Worm (Caenorhabditis elegans) whole organism, L3 larva: ENCODE measurements around the gene col-91.

Experiments used
- ZK546.5 ChIP-seq: sonication (generic microtip); optimal IDR thresholded peaks from 2 replicates; lab custom pipeline; 2017; ENCODE audit warnings: missing biosample characterization, missing genetic modification characterization
- aly-2 ChIP-seq: fragments of 150-350 bp; optimal IDR thresholded peaks from 2 replicates; lab custom pipeline; 2014; ENCODE audit warnings: missing biosample characterization, missing genetic modification characterization
- ceh-28 ChIP-seq: fragments of 150-350 bp; optimal IDR thresholded peaks from 2 replicates; lab custom pipeline; 2014; ENCODE audit warnings: missing biosample characterization, missing genetic modification reagents, missing genetic modification characterization
- egl-27 ChIP-seq: sonication (generic microtip); optimal IDR thresholded peaks from 4 replicates; lab custom pipeline; 2017; ENCODE audit warnings: missing biosample characterization, missing genetic modification reagents, missing genetic modification characterization
- egl-5 ChIP-seq: fragments of 150-350 bp; optimal IDR thresholded peaks from 2 replicates; lab custom pipeline; 2017; ENCODE audit warnings: missing biosample characterization, missing genetic modification reagents, missing genetic modification characterization, inconsistent platforms
- elt-2 ChIP-seq: sonication (generic microtip); optimal IDR thresholded peaks from 2 replicates; lab custom pipeline; 2016; ENCODE audit warnings: missing genetic modification reagents, mild to moderate bottlenecking, missing genetic modification characterization, missing compliant biosample characterization
- elt-3 ChIP-seq, 3 experiments: fragments of 150-350 bp in 1 of 3; sonication (generic microtip) in 2 of 3; optimal IDR thresholded peaks; 2 replicates in 2 of 3; 4 replicates in 1 of 3; lab custom pipeline; 2014 to 2017; ENCODE audit warnings: missing biosample characterization in 3 of 3, missing genetic modification characterization in 3 of 3
- fkh-10 ChIP-seq: sonication (generic microtip); optimal IDR thresholded peaks from 2 replicates; lab custom pipeline; 2017; ENCODE audit warnings: missing biosample characterization, missing genetic modification reagents, missing genetic modification characterization
- fkh-2 ChIP-seq: fragments of 150-350 bp; optimal IDR thresholded peaks from 2 replicates; lab custom pipeline; 2014; ENCODE audit warnings: missing biosample characterization, missing genetic modification reagents, missing genetic modification characterization
- fos-1 ChIP-seq: fragments of 150-350 bp; optimal IDR thresholded peaks from 2 replicates; lab custom pipeline; 2014; ENCODE audit warnings: missing biosample characterization, missing genetic modification characterization
- hmg-11 ChIP-seq: sonication (generic microtip); optimal IDR thresholded peaks from 2 replicates; lab custom pipeline; 2016; ENCODE audit warnings: missing genetic modification characterization, missing compliant biosample characterization
- jun-1 ChIP-seq: fragments of 150-350 bp; optimal IDR thresholded peaks from 2 replicates; lab custom pipeline; 2014; ENCODE audit warnings: missing biosample characterization, missing genetic modification reagents, missing genetic modification characterization
- lin-15B ChIP-seq: fragments of 150-350 bp; optimal IDR thresholded peaks from 2 replicates; lab custom pipeline; 2014; ENCODE audit warnings: missing biosample characterization, missing genetic modification characterization
- lin-39 ChIP-seq: fragments of 150-350 bp; optimal IDR thresholded peaks from 2 replicates; lab custom pipeline; 2018; ENCODE audit warnings: missing biosample characterization, missing genetic modification reagents, missing genetic modification characterization
- lsy-12 ChIP-seq: sonication (generic microtip); optimal IDR thresholded peaks from 2 replicates; lab custom pipeline; 2016; ENCODE audit warnings: mild to moderate bottlenecking, missing genetic modification characterization, missing compliant biosample characterization
- mdl-1 ChIP-seq: fragments of 150-350 bp; optimal IDR thresholded peaks from 2 replicates; lab custom pipeline; 2014; ENCODE audit warnings: missing biosample characterization, missing genetic modification characterization
- nfya-1 ChIP-seq: sonication (generic microtip); optimal IDR thresholded peaks from 2 replicates; lab custom pipeline; 2017; ENCODE audit warnings: missing genetic modification characterization, mild to moderate bottlenecking, missing compliant biosample characterization, antibody characterized with exemption, moderate library complexity; ENCODE audit not compliant: insufficient read depth
- nhr-11 ChIP-seq: fragments of 150-350 bp; optimal IDR thresholded peaks from 2 replicates; lab custom pipeline; 2014; ENCODE audit warnings: missing biosample characterization, missing genetic modification characterization
- nhr-25 ChIP-seq: sonication (generic microtip); optimal IDR thresholded peaks from 2 replicates; lab custom pipeline; 2017; ENCODE audit warnings: missing biosample characterization, missing genetic modification characterization
- nhr-43 ChIP-seq: sonication (generic microtip); optimal IDR thresholded peaks from 2 replicates; lab custom pipeline; 2016; ENCODE audit warnings: mild to moderate bottlenecking, missing genetic modification characterization, missing compliant biosample characterization; ENCODE audit not compliant: poor library complexity, severe bottlenecking
- nhr-76 ChIP-seq: fragments of 150-350 bp; sonication (generic microtip); optimal IDR thresholded peaks from 5 replicates; lab custom pipeline; 2014; ENCODE audit warnings: missing biosample characterization, missing genetic modification characterization
- nhr-77 ChIP-seq: fragments of 150-350 bp; optimal IDR thresholded peaks from 2 replicates; lab custom pipeline; 2014; ENCODE audit warnings: missing biosample characterization, missing genetic modification characterization
- pha-4 ChIP-seq: fragments of 150-350 bp; optimal IDR thresholded peaks from 2 replicates; lab custom pipeline; 2014; ENCODE audit warnings: missing biosample characterization, missing genetic modification reagents, missing genetic modification characterization
- pqm-1 ChIP-seq: fragments of 150-350 bp; optimal IDR thresholded peaks from 2 replicates; lab custom pipeline; 2017; ENCODE audit warnings: missing biosample characterization, missing genetic modification characterization, inconsistent platforms
- skn-1 ChIP-seq: fragments of 150-350 bp; optimal IDR thresholded peaks from 2 replicates; lab custom pipeline; 2014; ENCODE audit warnings: missing biosample characterization, missing genetic modification characterization
- snpc-4 ChIP-seq: fragments of 150-350 bp; optimal IDR thresholded peaks from 2 replicates; lab custom pipeline; 2014; ENCODE audit warnings: missing biosample characterization, missing genetic modification characterization
- tbx-2 ChIP-seq: sonication (generic microtip); optimal IDR thresholded peaks from 2 replicates; lab custom pipeline; 2016; ENCODE audit warnings: mild to moderate bottlenecking, missing genetic modification characterization, missing compliant biosample characterization
- ztf-11 ChIP-seq: fragments of 150-350 bp; optimal IDR thresholded peaks from 2 replicates; lab custom pipeline; 2014; ENCODE audit warnings: missing biosample characterization, missing genetic modification characterization
- ztf-4 ChIP-seq: fragments of 150-350 bp; optimal IDR thresholded peaks from 2 replicates; lab custom pipeline; 2014; ENCODE audit warnings: missing biosample characterization, missing genetic modification characterization

Gene col-91

ce11 chrIII:8291268-8292032 is 28.0 kb upstream of the col-91 start:
- TF ChIP-seq mdl-1 (tag; lab: Kevin White, UChicago) (no peak), nhr-11 (tag; lab: Kevin White, UChicago) (no peak), lin-15B (tag; lab: Kevin White, UChicago) (no peak), ceh-28 (tag; lab: Kevin White, UChicago) (peak; percentile 24), pqm-1 (peak; percentile 90), nhr-25 (tag; lab: Kevin White, UChicago) (no peak), pha-4 (peak; percentile 46), elt-2 (tag; lab: Kevin White, UChicago) (peak; percentile 96), egl-5 (tag; lab: Kevin White, UChicago) (peak; percentile 61)

- peak; percentile 39 for TF ChIP-seq egl-5 (tag; lab: Kevin White, UChicago)
- TF ChIP-seq ZK546.5: no peak
Observed at ce11 chrIII:8289181-8289580, 25.7 kb upstream of the col-91 start.

ce11 chrIII:8287519-8287918 is 24.1 kb upstream of the col-91 start:
- TF ChIP-seq nfya-1 (tag; lab: Kevin White, UChicago) (peak; percentile 59), tbx-2 (tag; lab: Kevin White, UChicago) (no peak), hmg-11 (tag; lab: Kevin White, UChicago) (peak; percentile 18), ztf-4 (tag; lab: Kevin White, UChicago) (no peak), lin-39 (tag; lab: Kevin White, UChicago) (peak; percentile 75)

DNA sequence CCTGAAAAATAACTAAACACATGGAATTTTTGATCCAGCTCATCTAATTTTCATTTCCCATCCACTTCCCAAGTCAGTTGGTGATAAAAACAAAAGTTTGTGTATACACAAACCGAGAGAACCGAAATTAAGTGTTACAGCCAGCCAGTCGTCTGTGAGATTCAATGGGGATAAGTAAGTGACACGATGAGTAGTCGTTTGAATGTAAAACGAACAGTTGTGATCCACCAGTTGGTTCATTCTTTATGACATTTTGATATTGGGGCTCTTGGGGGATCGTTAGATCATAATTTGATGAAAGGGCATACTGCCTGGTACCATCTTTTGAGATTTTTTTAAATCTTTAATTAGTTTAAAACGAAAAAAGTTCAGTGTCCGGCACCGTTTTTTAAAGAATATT is 23.4 kb upstream of the col-91 start:
- no peak for TF ChIP-seq nfya-1 (tag; lab: Kevin White, UChicago)
- peak; percentile 5 for TF ChIP-seq egl-5 (tag; lab: Kevin White, UChicago)

DNA sequence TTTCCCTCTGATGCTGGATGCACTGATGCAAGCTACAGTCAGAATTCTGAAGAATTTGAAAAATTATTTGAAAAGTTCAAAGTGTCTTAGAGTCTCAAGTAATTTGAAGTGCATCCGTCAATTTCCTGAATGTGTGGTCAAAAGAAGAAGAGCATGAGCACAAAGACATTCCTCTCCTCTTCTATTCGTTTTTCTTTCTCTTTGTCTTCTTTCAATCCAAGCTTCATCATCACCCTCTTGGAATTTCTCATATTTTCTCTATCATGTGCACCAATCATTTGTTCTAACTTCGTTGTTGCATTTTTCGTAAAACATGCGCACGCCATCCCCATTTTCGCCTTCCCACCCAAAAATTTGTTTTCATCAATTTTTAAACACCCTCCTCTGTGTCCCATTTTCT is 22.5 kb upstream of the col-91 start:
- TF ChIP-seq nhr-77 (tag; lab: Kevin White, UChicago): no peak
- no peak for TF ChIP-seq snpc-4 (tag; lab: Kevin White, UChicago)
- TF ChIP-seq fkh-10 (GFP tag; lab: Kevin White, UChicago): peak; percentile 74
- no peak for TF ChIP-seq lin-15B (tag; lab: Kevin White, UChicago)
- TF ChIP-seq ceh-28 (tag; lab: Kevin White, UChicago): no peak

DNA sequence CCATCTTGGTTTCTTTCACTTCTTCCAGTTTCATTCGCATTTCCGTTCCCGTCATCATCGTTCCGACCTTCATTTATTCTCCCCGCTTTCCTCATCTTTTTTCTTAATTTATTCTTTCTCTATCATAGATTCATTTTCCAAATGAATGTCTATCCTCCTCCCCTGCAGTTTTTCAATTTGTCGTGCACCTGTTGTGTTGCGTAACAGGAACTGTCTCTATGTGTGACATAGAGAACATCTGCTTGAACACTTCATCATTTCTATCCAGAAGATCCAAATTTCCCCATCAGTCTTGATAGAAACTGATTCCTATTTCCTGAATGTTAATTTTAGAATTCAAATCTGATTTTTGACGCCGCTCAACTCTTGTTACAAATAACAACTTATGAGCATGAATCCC is 20.1 kb upstream of the col-91 start:
- no peak for TF ChIP-seq ztf-11 (tag; lab: Kevin White, UChicago)
- TF ChIP-seq egl-27 (tag; lab: Kevin White, UChicago): no peak
- TF ChIP-seq lsy-12: no peak
- no peak for TF ChIP-seq skn-1 (tag; lab: Kevin White, UChicago)
- no peak for TF ChIP-seq nhr-76 (tag; lab: Kevin White, UChicago)
- TF ChIP-seq egl-5 (tag; lab: Kevin White, UChicago): no peak
- no peak for TF ChIP-seq fkh-2 (tag; lab: Kevin White, UChicago)
- TF ChIP-seq jun-1 (tag; lab: Kevin White, UChicago): no peak
- TF ChIP-seq ZK546.5: no peak
- no peak for TF ChIP-seq pqm-1
- no peak for TF ChIP-seq elt-3 (tag; optimal IDR thresholded peaks at IDR 0.05; lab: Kevin White, UChicago)
- no peak for TF ChIP-seq aly-2
- TF ChIP-seq pha-4: no peak
- no peak for TF ChIP-seq nhr-25 (tag; lab: Kevin White, UChicago)
- no peak for TF ChIP-seq ceh-28 (tag; lab: Kevin White, UChicago)
- no peak for TF ChIP-seq nhr-43 (tag; lab: Kevin White, UChicago)
- TF ChIP-seq fos-1: no peak
- TF ChIP-seq, all 47 proteins: peak for 0
